Worm (Caenorhabditis elegans) whole organism, mixed stage, embryonic: ENCODE results near the gene tex-2.

Experiments used
- bed-3 ChIP-seq: fragments of 200-800 bp; sonication (Bioruptor generic); optimal IDR thresholded peaks from 3 replicates; lab custom pipeline; 2018; ENCODE audit warnings: mild to moderate bottlenecking, missing genetic modification characterization, moderate library complexity, missing compliant biosample characterization
- blmp-1 ChIP-seq: fragments of 150-350 bp; optimal IDR thresholded peaks from 2 replicates; lab custom pipeline; 2014; ENCODE audit warnings: missing biosample characterization, missing genetic modification characterization
- ceh-83 ChIP-seq: fragments of 200-800 bp; sonication (Bioruptor generic); optimal IDR thresholded peaks from 2 replicates; lab custom pipeline; 2018; ENCODE audit warnings: mild to moderate bottlenecking, missing genetic modification characterization, missing compliant biosample characterization
- ces-1 ChIP-seq: fragments of 150-350 bp; optimal IDR thresholded peaks from 2 replicates; lab custom pipeline; 2014; ENCODE audit warnings: missing biosample characterization, missing genetic modification reagents, missing genetic modification characterization
- cnd-1 ChIP-seq: fragments of 200-800 bp; sonication (Bioruptor generic); optimal IDR thresholded peaks from 2 replicates; lab custom pipeline; 2018; ENCODE audit warnings: mild to moderate bottlenecking, missing genetic modification characterization, missing compliant biosample characterization
- drap-1 ChIP-seq: fragments of 200-800 bp; sonication (Bioruptor generic); optimal IDR thresholded peaks from 3 replicates; lab custom pipeline; 2018; ENCODE audit warnings: mild to moderate bottlenecking, missing genetic modification characterization, missing compliant biosample characterization
- elt-1 ChIP-seq: sonication (generic microtip); optimal IDR thresholded peaks from 2 replicates; lab custom pipeline; 2017; ENCODE audit warnings: missing genetic modification characterization, mild to moderate bottlenecking, missing compliant biosample characterization, antibody characterized with exemption, moderate library complexity, borderline replicate concordance; ENCODE audit not compliant: insufficient read depth
- flh-1 ChIP-seq: fragments of 200-800 bp; sonication (Bioruptor generic); optimal IDR thresholded peaks from 2 replicates; lab custom pipeline; 2018; ENCODE audit warnings: mild to moderate bottlenecking, missing genetic modification characterization, moderate library complexity, missing compliant biosample characterization
- ham-2 ChIP-seq: fragments of 200-800 bp; sonication (Bioruptor generic); optimal IDR thresholded peaks from 2 replicates; lab custom pipeline; 2018; ENCODE audit warnings: mild to moderate bottlenecking, missing genetic modification characterization, missing compliant biosample characterization
- hlh-1 ChIP-seq: fragments of 150-350 bp; optimal IDR thresholded peaks from 2 replicates; lab custom pipeline; 2014; ENCODE audit warnings: missing biosample characterization, missing genetic modification reagents, missing genetic modification characterization
- lin-13 ChIP-seq: fragments of 150-350 bp; optimal IDR thresholded peaks from 2 replicates; lab custom pipeline; 2014; ENCODE audit warnings: missing biosample characterization, missing genetic modification characterization
- lin-32 ChIP-seq: fragments of 200-800 bp; sonication (Bioruptor generic); optimal IDR thresholded peaks from 2 replicates; lab custom pipeline; 2018; ENCODE audit warnings: mild to moderate bottlenecking, missing genetic modification characterization, missing compliant biosample characterization
- lsy-2 ChIP-seq: fragments of 150-350 bp; optimal IDR thresholded peaks from 2 replicates; lab custom pipeline; 2014; ENCODE audit warnings: missing biosample characterization, missing genetic modification characterization
- mep-1 ChIP-seq: fragments of 150-350 bp; optimal IDR thresholded peaks from 2 replicates; lab custom pipeline; 2017; ENCODE audit warnings: missing biosample characterization, missing genetic modification reagents, missing genetic modification characterization, inconsistent platforms
- mls-2 ChIP-seq: sonication (generic microtip); optimal IDR thresholded peaks from 2 replicates; lab custom pipeline; 2016; ENCODE audit warnings: mild to moderate bottlenecking, missing genetic modification characterization, moderate library complexity, missing compliant biosample characterization
- nhr-12 ChIP-seq: fragments of 150-350 bp; optimal IDR thresholded peaks from 2 replicates; lab custom pipeline; 2014; ENCODE audit warnings: missing biosample characterization, missing genetic modification characterization
- nhr-2 ChIP-seq: fragments of 150-350 bp; optimal IDR thresholded peaks from 2 replicates; lab custom pipeline; 2014; ENCODE audit warnings: missing biosample characterization, missing genetic modification characterization
- nhr-237 ChIP-seq: fragments of 150-350 bp; optimal IDR thresholded peaks from 2 replicates; lab custom pipeline; 2014; ENCODE audit warnings: missing biosample characterization, missing genetic modification characterization
- nhr-28 ChIP-seq: fragments of 150-350 bp; optimal IDR thresholded peaks from 2 replicates; lab custom pipeline; 2014; ENCODE audit warnings: missing biosample characterization, missing genetic modification characterization
- nhr-76 ChIP-seq: sonication (generic microtip); optimal IDR thresholded peaks from 2 replicates; lab custom pipeline; 2017; ENCODE audit warnings: missing biosample characterization, missing genetic modification characterization
- sem-2 ChIP-seq: fragments of 200-800 bp; sonication (Bioruptor generic); optimal IDR thresholded peaks from 2 replicates; lab custom pipeline; 2018; ENCODE audit warnings: mild to moderate bottlenecking, missing genetic modification characterization, missing compliant biosample characterization
- snpc-4 ChIP-seq: fragments of 150-350 bp; optimal IDR thresholded peaks from 2 replicates; lab custom pipeline; 2014; ENCODE audit warnings: missing biosample characterization, missing genetic modification characterization
- sptf-1 ChIP-seq: sonication (generic microtip); optimal IDR thresholded peaks from 2 replicates; lab custom pipeline; 2017; ENCODE audit warnings: mild to moderate bottlenecking, missing genetic modification characterization, moderate library complexity, missing compliant biosample characterization
- tbx-8 ChIP-seq: fragments of 200-800 bp; sonication (Bioruptor generic); optimal IDR thresholded peaks from 2 replicates; lab custom pipeline; 2018; ENCODE audit warnings: mild to moderate bottlenecking, missing genetic modification characterization, moderate library complexity, missing compliant biosample characterization
- unc-120 ChIP-seq: sonication (generic microtip); optimal IDR thresholded peaks from 2 replicates; lab custom pipeline; 2017; ENCODE audit warnings: missing genetic modification characterization, missing compliant biosample characterization; ENCODE audit not compliant: poor library complexity, severe bottlenecking
- unc-39 ChIP-seq: fragments of 150-350 bp; optimal IDR thresholded peaks from 2 replicates; lab custom pipeline; 2014; ENCODE audit warnings: missing biosample characterization, missing genetic modification characterization
- unc-62 ChIP-seq: fragments of 150-350 bp; optimal IDR thresholded peaks from 2 replicates; lab custom pipeline; 2014; ENCODE audit warnings: missing biosample characterization, missing genetic modification reagents, missing genetic modification characterization
- zip-8 ChIP-seq: fragments of 150-350 bp; optimal IDR thresholded peaks from 2 replicates; lab custom pipeline; 2014; ENCODE audit warnings: missing biosample characterization, missing genetic modification characterization
- ztf-11 ChIP-seq: fragments of 150-350 bp; optimal IDR thresholded peaks from 2 replicates; lab custom pipeline; 2014; ENCODE audit warnings: missing biosample characterization, missing genetic modification characterization

tex-2 gene

DNA sequence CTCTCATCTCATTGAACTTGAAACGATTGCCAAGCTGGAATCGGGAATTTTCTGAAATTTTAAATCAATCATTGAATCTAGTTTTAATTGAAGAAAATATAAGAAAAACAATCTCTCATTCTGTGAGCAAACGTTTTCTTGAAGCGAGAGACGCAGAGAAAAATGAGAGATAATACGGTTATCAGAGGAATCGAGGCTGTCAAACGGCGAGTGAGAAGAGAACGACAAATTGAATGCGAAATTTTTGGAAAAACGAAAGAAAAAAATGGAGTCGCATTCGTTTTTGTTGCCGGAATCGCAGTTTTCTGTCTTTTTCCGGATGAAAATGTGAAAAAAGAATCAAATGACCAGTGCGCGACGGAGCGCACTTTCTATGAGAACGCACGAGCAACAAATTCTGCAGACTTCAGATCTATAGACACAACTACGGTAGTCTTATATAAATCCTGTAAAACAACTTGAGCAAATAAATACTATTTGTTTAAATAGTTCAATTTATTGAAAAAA lies at the start of gene tex-2:
TSS of gene tex-2 (minus strand) at position 51 of the 507 bp plus-strand sequence.
- TF ChIP-seq nhr-76 = no peak
- peak; percentile 86 for TF ChIP-seq mep-1 (tag; lab: Kevin White, UChicago)
- TF ChIP-seq lin-13 (tag; lab: Kevin White, UChicago) = peak; percentile 54
- TF ChIP-seq lsy-2 (tag; lab: Kevin White, UChicago) = peak; percentile 30
- peak; percentile 89 for TF ChIP-seq ces-1
- TF ChIP-seq, all 35 proteins: peak for 4

DNA sequence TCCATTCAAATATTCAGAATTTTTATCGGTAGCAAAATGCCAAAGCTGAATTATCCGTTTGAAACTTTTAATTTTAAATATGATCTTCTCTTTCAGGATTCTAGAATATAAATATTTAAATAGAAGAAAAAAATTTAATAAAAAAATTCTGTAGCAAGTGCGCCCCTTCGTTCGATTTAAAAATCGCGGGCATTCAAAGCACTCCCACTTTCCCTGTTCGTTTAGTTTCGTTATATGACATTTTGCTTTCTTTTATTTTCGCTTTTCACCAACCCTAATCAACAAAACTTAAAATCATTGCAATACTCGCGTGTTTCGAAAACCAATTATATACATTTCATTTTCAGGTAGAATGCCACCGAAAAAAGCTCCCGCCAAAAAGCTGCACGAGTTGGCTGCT lies 48.2 kb upstream of the tex-2 start, which contains the start of gene vrk-1:
TSS of gene vrk-1 (plus strand) at position 348 of the 400 bp plus-strand sequence.
- no peak for TF ChIP-seq bed-3 (GFP tag; lab: Kevin White, UChicago)
- TF ChIP-seq nhr-237 (tag; lab: Kevin White, UChicago) = no peak
- TF ChIP-seq, all 35 proteins: peak for 0

DNA sequence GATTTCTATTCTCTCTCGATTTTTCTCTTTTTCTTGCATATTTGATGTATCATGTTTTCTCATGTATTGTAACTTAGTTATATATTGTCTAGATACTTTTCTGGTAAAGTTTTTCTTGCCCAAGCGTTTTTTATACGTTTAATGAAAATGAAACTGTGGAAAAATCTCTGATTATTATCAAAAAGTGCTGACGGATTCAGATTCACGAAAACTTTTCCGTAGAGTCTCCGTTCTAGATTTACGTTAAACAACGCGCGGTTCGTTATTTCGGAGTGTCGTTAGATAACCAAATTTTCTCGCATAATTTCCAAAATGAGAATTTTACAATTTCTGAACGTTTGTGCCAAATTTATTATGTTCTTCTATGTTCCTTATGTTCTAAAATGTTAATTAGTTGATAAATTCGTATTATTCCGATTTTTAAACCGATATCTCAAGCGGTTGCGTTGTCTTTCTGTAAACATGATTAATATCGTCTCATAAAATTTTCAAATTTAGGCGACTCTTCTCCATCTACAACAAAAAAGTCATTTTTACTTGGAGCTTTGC lies 44.8 kb upstream of the tex-2 start, which contains the start of gene ptp-2:
TSS of gene ptp-2 (plus strand) at position 499 of the 549 bp plus-strand sequence.
- TF ChIP-seq ces-1 = peak; percentile 91
- no peak for TF ChIP-seq lin-32 (GFP tag; lab: Kevin White, UChicago)
- no peak for TF ChIP-seq blmp-1 (tag; lab: Kevin White, UChicago)
- no peak for TF ChIP-seq ceh-83 (GFP tag; lab: Kevin White, UChicago)
- TF ChIP-seq nhr-237 (tag; lab: Kevin White, UChicago) = peak; percentile 13
- TF ChIP-seq ham-2 (GFP tag; lab: Kevin White, UChicago) = no peak
- TF ChIP-seq snpc-4 (tag; lab: Kevin White, UChicago) = no peak
- TF ChIP-seq, all 35 proteins: peak for 2

DNA sequence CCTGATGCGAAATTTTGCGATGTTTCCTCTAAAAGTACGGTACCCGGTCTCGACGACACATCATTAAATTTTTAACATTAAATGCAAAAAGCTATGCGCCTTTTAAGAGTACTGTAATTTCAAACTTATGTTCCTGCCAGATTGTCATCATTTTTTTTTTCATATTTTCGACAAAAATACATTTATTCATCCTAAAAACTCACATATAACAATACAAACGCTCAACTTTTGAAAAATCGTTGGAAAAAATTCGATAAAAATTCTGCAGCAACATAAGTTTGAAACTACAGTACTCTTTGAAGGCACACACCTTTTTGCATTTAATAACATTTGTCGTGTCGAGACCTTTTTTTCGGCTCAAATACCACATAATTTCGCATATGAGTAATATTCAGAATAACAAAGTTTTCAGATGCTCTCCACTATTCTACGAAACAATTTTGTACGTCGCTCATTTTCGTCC lies 43.6 kb upstream of the tex-2 start, which contains the start of gene frh-1:
TSS of gene frh-1 (plus strand) at position 413 of the 463 bp plus-strand sequence.
- TF ChIP-seq mls-2 (tag; lab: Kevin White, UChicago) (no peak), sem-2 (no peak), nhr-12 (no peak)

DNA sequence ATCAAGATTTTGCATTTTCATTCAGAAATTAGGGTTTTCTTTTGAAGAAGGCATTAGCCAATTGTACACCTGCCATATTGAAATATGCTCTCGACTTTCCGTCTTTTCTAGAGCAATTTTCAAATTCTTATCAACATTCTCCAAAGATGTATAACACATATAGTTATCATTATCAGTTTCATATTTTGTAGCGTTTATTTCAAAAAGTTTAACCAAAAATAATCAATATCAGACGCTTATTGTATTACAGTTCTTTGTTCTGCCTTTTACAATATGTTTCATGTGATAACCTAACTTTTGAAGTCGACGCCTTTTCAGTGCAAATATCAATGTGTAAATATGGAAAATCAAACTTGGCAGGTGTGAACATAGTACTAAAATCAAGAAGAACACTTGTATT lies 40.5 kb upstream of the tex-2 start:
- TF ChIP-seq ztf-11 = no peak
- TF ChIP-seq flh-1 = no peak
- TF ChIP-seq tbx-8 (GFP tag; lab: Kevin White, UChicago) = no peak
- no peak for TF ChIP-seq nhr-2 (tag; lab: Kevin White, UChicago)
- no peak for TF ChIP-seq nhr-76
- TF ChIP-seq hlh-1 (tag; lab: Kevin White, UChicago) = no peak
- TF ChIP-seq nhr-237 (tag; lab: Kevin White, UChicago) = no peak
- no peak for TF ChIP-seq mls-2 (tag; lab: Kevin White, UChicago)
- no peak for TF ChIP-seq unc-62 (GFP tag; lab: Kevin White, UChicago)
- no peak for TF ChIP-seq elt-1 (tag; lab: Kevin White, UChicago)
- TF ChIP-seq cnd-1 (tag; lab: Kevin White, UChicago) = no peak
- no peak for TF ChIP-seq lsy-2 (tag; lab: Kevin White, UChicago)
- no peak for TF ChIP-seq unc-39 (tag; lab: Kevin White, UChicago)
- no peak for TF ChIP-seq nhr-28
- no peak for TF ChIP-seq zip-8
- TF ChIP-seq sem-2 = no peak
- no peak for TF ChIP-seq ces-1
- no peak for TF ChIP-seq ham-2 (GFP tag; lab: Kevin White, UChicago)
- no peak for TF ChIP-seq sptf-1 (tag; lab: Kevin White, UChicago)
- no peak for TF ChIP-seq drap-1 (GFP tag; lab: Kevin White, UChicago)

DNA sequence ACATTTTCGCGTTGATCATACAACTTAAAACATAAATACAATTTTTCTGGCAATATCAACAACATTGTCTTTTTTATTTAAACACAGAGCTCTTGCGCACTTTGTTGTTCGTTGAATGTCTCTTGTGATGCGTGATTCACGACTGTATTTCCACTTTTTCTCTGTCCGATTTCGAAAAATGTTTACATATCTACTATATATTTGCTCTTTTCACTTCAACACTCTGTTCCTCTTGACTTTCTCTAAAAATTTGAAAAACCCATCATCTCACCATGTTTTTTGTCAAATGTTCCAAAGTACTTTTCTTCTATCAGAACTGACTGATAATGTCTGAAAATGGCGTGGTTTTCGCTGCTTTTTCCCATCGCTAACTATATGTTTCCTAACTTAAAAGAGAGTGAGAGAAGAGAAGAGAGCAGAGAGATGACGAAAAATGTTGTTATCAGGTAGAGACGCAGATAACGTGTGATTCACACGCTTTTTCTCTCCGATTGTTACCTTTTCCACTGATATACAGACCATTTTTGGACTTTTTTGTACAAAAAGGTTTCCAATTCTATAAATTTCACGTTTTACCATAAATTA lies 38.6 kb upstream of the tex-2 start:
- no peak for TF ChIP-seq ces-1
- TF ChIP-seq nhr-28 = no peak
- no peak for TF ChIP-seq lsy-2 (tag; lab: Kevin White, UChicago)
- TF ChIP-seq unc-120 = peak; percentile 15
